Worm (Caenorhabditis elegans): Measurements from ENCODE around the gene T10C6.16.

Gene T10C6.16

ce11 chrV:16071167-16071566 lies 38.4 kb upstream of the T10C6.16 start, which contains the start of gene nhr-176:
Gene nhr-176, plus strand, starts transcription at chrV:16071325.
- TF ChIP-seq egl-27 (tag; optimal IDR thresholded peaks at IDR 0.05) (no peak), fos-1 (tag; optimal IDR thresholded peaks at IDR 0.05) (peak; percentile 9)

ce11 chrV:16068938-16069337 lies 36.1 kb upstream of the T10C6.16 start, which contains the start of gene cyp-35D1:
Gene cyp-35D1, plus strand, starts transcription at chrV:16069238.
- TF ChIP-seq ztf-11 (tag; optimal IDR thresholded peaks at IDR 0.05) = no peak
- TF ChIP-seq ceh-82 (tag; optimal IDR thresholded peaks at IDR 0.05) = no peak
- TF ChIP-seq ama-1 (optimal IDR thresholded peaks at IDR 0.05) = no peak
- TF ChIP-seq dmd-4 (tag; optimal IDR thresholded peaks at IDR 0.05) = no peak
- no peak for TF ChIP-seq blmp-1 (tag; optimal IDR thresholded peaks at IDR 0.05; ENCODE audit: insufficient read depth)
- no peak for TF ChIP-seq F13H6.1 (tag; optimal IDR thresholded peaks at IDR 0.05)
- TF ChIP-seq lsy-2 (tag; optimal IDR thresholded peaks at IDR 0.05) = no peak

- no peak for TF ChIP-seq ztf-4 (tag; optimal IDR thresholded peaks at IDR 0.05)
- TF ChIP-seq skn-1 (tag; optimal IDR thresholded peaks at IDR 0.05) = no peak
- TF ChIP-seq ztf-11 (tag; optimal IDR thresholded peaks at IDR 0.05) = no peak
- no peak for TF ChIP-seq unc-39 (tag; optimal IDR thresholded peaks at IDR 0.05)
- no peak for TF ChIP-seq mbf-1 (tag; optimal IDR thresholded peaks at IDR 0.05)
- no peak for TF ChIP-seq aly-2 (tag; optimal IDR thresholded peaks at IDR 0.05)
- TF ChIP-seq snpc-4 (tag; optimal IDR thresholded peaks at IDR 0.05) = no peak
- no peak for TF ChIP-seq peb-1 (tag; optimal IDR thresholded peaks at IDR 0.05)
- no peak for TF ChIP-seq C34F6.9 (tag; optimal IDR thresholded peaks at IDR 0.05)
- no peak for TF ChIP-seq lin-13 (GFP tag; optimal IDR thresholded peaks at IDR 0.05)
- TF ChIP-seq mab-5 (tag; optimal IDR thresholded peaks at IDR 0.05) = no peak
- TF ChIP-seq ZK546.5 (tag; optimal IDR thresholded peaks at IDR 0.05) = no peak
Measured at ce11 chrV:16062788-16063187, 30.0 kb upstream of the T10C6.16 start, which contains the start of gene F14H3.14. Gene F14H3.14, minus strand, starts transcription at chrV:16062888.

ce11 chrV:16061993-16062392 lies 29.2 kb upstream of the T10C6.16 start, which contains the start of gene fbxa-100:
Gene fbxa-100, minus strand, starts transcription at chrV:16062093.
- no peak for TF ChIP-seq nhr-23 (tag; optimal IDR thresholded peaks at IDR 0.05)

ce11 chrV:16060135-16060534 lies 27.3 kb upstream of the T10C6.16 start, which contains the start of gene F14H3.15:
Gene F14H3.15, minus strand, starts transcription at chrV:16060235.
- no peak for TF ChIP-seq mbf-1 (tag; optimal IDR thresholded peaks at IDR 0.05)
- no peak for TF ChIP-seq nhr-129 (tag; optimal IDR thresholded peaks at IDR 0.05)
- TF ChIP-seq sem-4 (tag; optimal IDR thresholded peaks at IDR 0.05) = no peak
- TF ChIP-seq sma-3 (GFP tag; optimal IDR thresholded peaks at IDR 0.05) = no peak
- TF ChIP-seq egl-27 (tag; optimal IDR thresholded peaks at IDR 0.05) = no peak
- TF ChIP-seq Y55F3AM.14 (GFP tag; optimal IDR thresholded peaks at IDR 0.05) = no peak
- TF ChIP-seq C34F6.9 (tag; optimal IDR thresholded peaks at IDR 0.05) = no peak
- no peak for TF ChIP-seq unc-62 (GFP tag; optimal IDR thresholded peaks at IDR 0.05)
- TF ChIP-seq nhr-21 (tag; optimal IDR thresholded peaks at IDR 0.05) = no peak
- TF ChIP-seq lin-13 (GFP tag; optimal IDR thresholded peaks at IDR 0.05) = no peak
- TF ChIP-seq R02D3.7 (tag; optimal IDR thresholded peaks at IDR 0.05) = no peak
- no peak for TF ChIP-seq peb-1 (tag; optimal IDR thresholded peaks at IDR 0.05)
- TF ChIP-seq elt-3 (tag; optimal IDR thresholded peaks at IDR 0.05) = no peak
- TF ChIP-seq nhr-77 (tag; optimal IDR thresholded peaks at IDR 0.05) = no peak
- no peak for TF ChIP-seq zag-1 (tag; optimal IDR thresholded peaks at IDR 0.05)

ce11 chrV:16058872-16059271 lies 26.1 kb upstream of the T10C6.16 start, which contains the start of gene F14H3.6:
Gene F14H3.6, minus strand, starts transcription at chrV:16058893.
- TF ChIP-seq ztf-4 (tag; optimal IDR thresholded peaks at IDR 0.05) = no peak
- TF ChIP-seq lin-13 (GFP tag; optimal IDR thresholded peaks at IDR 0.05) = no peak
- TF ChIP-seq unc-55 (GFP tag; optimal IDR thresholded peaks at IDR 0.05) = no peak
- TF ChIP-seq R02D3.7 (tag; optimal IDR thresholded peaks at IDR 0.05) = no peak
- TF ChIP-seq mab-5 (tag; optimal IDR thresholded peaks at IDR 0.05) = no peak
- no peak for TF ChIP-seq ceh-16 (tag; optimal IDR thresholded peaks at IDR 0.05)
- TF ChIP-seq crh-2 (tag; optimal IDR thresholded peaks at IDR 0.05) = no peak
- no peak for TF ChIP-seq sma-3 (GFP tag; optimal IDR thresholded peaks at IDR 0.05)
- TF ChIP-seq alr-1 (tag; optimal IDR thresholded peaks at IDR 0.05) = no peak
- no peak for TF ChIP-seq blmp-1 (tag; optimal IDR thresholded peaks at IDR 0.05; ENCODE audit: insufficient read depth)
- TF ChIP-seq ztf-11 (tag; optimal IDR thresholded peaks at IDR 0.05) = no peak
- no peak for TF ChIP-seq egl-27 (tag; optimal IDR thresholded peaks at IDR 0.05)
